Worm (Caenorhabditis elegans) whole organism, L3 larva: ENCODE measurements around the gene C14C6.5.

ENCODE experiments used
- lin-39 ChIP-seq: fragments of 150-350 bp; optimal IDR thresholded peaks from 2 replicates; lab custom pipeline; 2018; ENCODE audit warnings: missing biosample characterization, missing genetic modification reagents, missing genetic modification characterization
- pqm-1 ChIP-seq: fragments of 150-350 bp; optimal IDR thresholded peaks from 2 replicates; lab custom pipeline; 2017; ENCODE audit warnings: missing biosample characterization, missing genetic modification characterization, inconsistent platforms

DNA sequence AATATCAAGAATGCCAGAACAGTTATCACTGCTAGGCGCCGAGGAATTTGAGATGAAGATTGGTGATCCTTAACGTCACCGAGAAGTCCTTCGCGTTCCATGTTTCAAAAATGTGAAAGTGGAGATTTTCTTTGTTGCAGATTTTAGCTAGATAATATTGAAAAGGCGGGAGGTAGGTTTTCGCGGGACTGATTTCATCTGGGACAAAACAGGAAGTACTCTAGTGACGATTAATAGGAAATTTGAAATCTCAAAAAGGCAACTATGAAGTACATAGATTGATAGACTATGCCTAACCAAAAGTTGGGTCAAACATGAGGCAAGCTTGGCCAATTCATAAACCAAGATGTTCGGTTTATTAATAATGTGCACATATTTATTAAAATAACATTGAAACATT lies 16.6 kb downstream of the C14C6.5 start, which contains the start of gene C14C6.8:
- TF ChIP-seq lin-39 (tag; lab: Kevin White, UChicago) = no peak
- no peak for TF ChIP-seq pqm-1
